Worm (Caenorhabditis elegans): ENCODE results near the gene mtm-3.
A peak's percentile ranks its signal among the peaks of the same experiment; 100 is the strongest.

mtm-3 gene

ce11 chrIII:3820134-3820533, 19.9 kb upstream of the mtm-3 start (continued):
- TF ChIP-seq ceh-28 (tag; optimal IDR thresholded peaks at IDR 0.05) (no peak), lin-15B (tag; optimal IDR thresholded peaks at IDR 0.05) (no peak), madf-9 (GFP tag; conservative IDR thresholded peaks at IDR 0.05) (no peak), unc-130 (GFP tag; optimal IDR thresholded peaks at IDR 0.05) (no peak), ces-1 (GFP tag; optimal IDR thresholded peaks at IDR 0.05) (no peak), rbr-2 (tag; optimal IDR thresholded peaks at IDR 0.05) (peak; percentile 50), duxl-1 (tag; optimal IDR thresholded peaks at IDR 0.05; ENCODE audit: poor library complexity) (no peak), Y5F2A.4 (GFP tag; optimal IDR thresholded peaks at IDR 0.05) (no peak), ceh-62 (tag; optimal IDR thresholded peaks at IDR 0.05) (no peak)

ce11 chrIII:3819579-3819978, 19.3 kb upstream of the mtm-3 start, which contains the start of gene dpy-27:
dpy-27 (minus strand) TSS chrIII:3819679.
- no peak for TF ChIP-seq skn-1 (tag; optimal IDR thresholded peaks at IDR 0.05)
- TF ChIP-seq egl-27 (tag; optimal IDR thresholded peaks at IDR 0.05) = no peak
- TF ChIP-seq dmd-9 (GFP tag; IDR thresholded peaks at IDR 0.05) = no peak
- TF ChIP-seq ceh-82 (tag; optimal IDR thresholded peaks at IDR 0.05) = no peak
- no peak for TF ChIP-seq daf-19 (GFP tag; conservative IDR thresholded peaks at IDR 0.05)
- no peak for TF ChIP-seq saeg-2 (GFP tag; IDR thresholded peaks at IDR 0.05)
- no peak for TF ChIP-seq pqm-1 (tag; optimal IDR thresholded peaks at IDR 0.05)
- no peak for TF ChIP-seq Y5F2A.4 (GFP tag; optimal IDR thresholded peaks at IDR 0.05)

- peak in 1 of 2 experiments; percentile 94 for TF ChIP-seq unc-62 (GFP tag; optimal IDR thresholded peaks at IDR 0.05 in 1 of 2)
- no peak for TF ChIP-seq unc-62 (tag; optimal IDR thresholded peaks at IDR 0.05)
- no peak for TF ChIP-seq snpc-1.2 (GFP tag; IDR thresholded peaks at IDR 0.05)
Observed at ce11 chrIII:3814421-3814820, 14.2 kb upstream of the mtm-3 start.

- no peak for TF ChIP-seq nhr-111 (GFP tag; optimal IDR thresholded peaks at IDR 0.05)
- peak; percentile 69 for TF ChIP-seq nhr-25 (tag; optimal IDR thresholded peaks at IDR 0.05; ENCODE audit: borderline replicate concordance, insufficient read depth)
- no peak for TF ChIP-seq T26A8.4 (GFP tag; IDR thresholded peaks at IDR 0.05)
- TF ChIP-seq mes-2 (tag; optimal IDR thresholded peaks at IDR 0.05; ENCODE audit: poor library complexity, severe bottlenecking) = peak; percentile 11
- peak; percentile 53 for TF ChIP-seq hlh-30 (tag; optimal IDR thresholded peaks at IDR 0.05; ENCODE audit: insufficient read depth)
- no peak for TF ChIP-seq arid-1 (GFP tag; conservative IDR thresholded peaks at IDR 0.05)
- peak; percentile 69 for TF ChIP-seq aha-1 (tag)
- TF ChIP-seq nhr-28 (tag; optimal IDR thresholded peaks at IDR 0.05) = peak; percentile 20
Observed at ce11 chrIII:3812369-3812993, 12.2 kb upstream of the mtm-3 start.

- TF ChIP-seq lim-7 (GFP tag; IDR thresholded peaks at IDR 0.05) (no peak), dmd-6 (GFP tag; IDR thresholded peaks at IDR 0.05) (no peak), tag-97 (GFP tag; IDR thresholded peaks at IDR 0.05) (no peak), madf-5 (GFP tag; IDR thresholded peaks at IDR 0.05) (no peak), Y5F2A.4 (GFP tag; optimal IDR thresholded peaks at IDR 0.05) (no peak), lin-38 (GFP tag; IDR thresholded peaks at IDR 0.05) (no peak), pha-4 (GFP tag; IDR thresholded peaks at IDR 0.05) (no peak), pha-4 (tag; optimal IDR thresholded peaks at IDR 0.05) (no peak), nhr-76 (tag; optimal IDR thresholded peaks at IDR 0.05) (no peak), mdl-1 (tag; optimal IDR thresholded peaks at IDR 0.05) (no peak), ceh-32 (tag; optimal IDR thresholded peaks at IDR 0.05; ENCODE audit: poor library complexity) (no peak), skn-1 (tag; optimal IDR thresholded peaks at IDR 0.05) (no peak), zfp-2 (tag; optimal IDR thresholded peaks at IDR 0.05) (no peak), lsy-2 (tag; optimal IDR thresholded peaks at IDR 0.05) (peak in 1 of 2 experiments; percentile 38), nhr-28 (tag; optimal IDR thresholded peaks at IDR 0.05) (peak; percentile 59), ztf-7 (tag; optimal IDR thresholded peaks at IDR 0.05) (no peak), mep-1 (tag; optimal IDR thresholded peaks at IDR 0.05) (peak; percentile 26), zfp-3 (GFP tag; conservative IDR thresholded peaks at IDR 0.05) (0 out of 2 replicates have a peak, but pooled peaks have one; percentile 16), fos-1 (tag; optimal IDR thresholded peaks at IDR 0.05) (no peak), nhr-6 (tag; optimal IDR thresholded peaks at IDR 0.05) (no peak), aly-2 (tag; optimal IDR thresholded peaks at IDR 0.05) (no peak)
Observed at ce11 chrIII:3811375-3811924, 11.2 kb upstream of the mtm-3 start.

All from whole organism, L4 larva.